Worm (Caenorhabditis elegans) whole organism, midembryonic: Measurements from ENCODE around the gene pbo-4.

Experiments used
- T22C8.4 ChIP-seq: fragments of 200-800 bp; sonication (Bioruptor generic); IDR thresholded peaks from 2 replicates; pipeline ENCODE4 v1.3.6; 2022; ENCODE audit warnings: missing genetic modification characterization, missing compliant biosample characterization
- cog-1 ChIP-seq: sonication (generic microtip); optimal IDR thresholded peaks from 2 replicates; lab custom pipeline; 2016; ENCODE audit warnings: missing genetic modification characterization, missing compliant biosample characterization
- flt-1 ChIP-seq: fragments of 200-800 bp; sonication (Bioruptor generic); IDR thresholded peaks from 2 replicates; pipeline ENCODE4 v1.3.6; 2022; ENCODE audit warnings: missing genetic modification characterization, missing compliant biosample characterization
- klf-2 ChIP-seq: fragments of 200-800 bp; sonication (Bioruptor generic); conservative IDR thresholded peaks from 2 replicates; pipeline ENCODE4 v1.3.6; 2022; ENCODE audit warnings: missing genetic modification reagents, missing genetic modification characterization, missing compliant biosample characterization
- med-1 ChIP-seq: sonication (generic microtip); optimal IDR thresholded peaks from 2 replicates; lab custom pipeline; 2017; ENCODE audit warnings: missing genetic modification characterization, mild to moderate bottlenecking, missing compliant biosample characterization, antibody characterized with exemption, missing genetic modification reagents; ENCODE audit not compliant: insufficient read depth
- ref-1 ChIP-seq: fragments of 200-800 bp; sonication (Bioruptor generic); conservative IDR thresholded peaks from 2 replicates; pipeline ENCODE4 v1.3.6; 2022; ENCODE audit warnings: missing genetic modification reagents, missing genetic modification characterization, missing compliant biosample characterization
- tab-1 ChIP-seq: fragments of 200-800 bp; sonication (Bioruptor generic); IDR thresholded peaks from 2 replicates; pipeline ENCODE4 v1.3.6; 2022; ENCODE audit warnings: missing genetic modification characterization, missing compliant biosample characterization
- ztf-23 ChIP-seq: fragments of 200-800 bp; sonication (Bioruptor generic); IDR thresholded peaks from 2 replicates; pipeline ENCODE4 v1.3.6; 2022; ENCODE audit warnings: missing genetic modification reagents, missing genetic modification characterization, missing compliant biosample characterization
- ztf-29 ChIP-seq: fragments of 200-800 bp; sonication (Bioruptor generic); IDR thresholded peaks from 2 replicates; pipeline ENCODE4 v1.3.6; 2022; ENCODE audit warnings: missing genetic modification reagents, missing genetic modification characterization, missing compliant biosample characterization

Gene pbo-4

DNA sequence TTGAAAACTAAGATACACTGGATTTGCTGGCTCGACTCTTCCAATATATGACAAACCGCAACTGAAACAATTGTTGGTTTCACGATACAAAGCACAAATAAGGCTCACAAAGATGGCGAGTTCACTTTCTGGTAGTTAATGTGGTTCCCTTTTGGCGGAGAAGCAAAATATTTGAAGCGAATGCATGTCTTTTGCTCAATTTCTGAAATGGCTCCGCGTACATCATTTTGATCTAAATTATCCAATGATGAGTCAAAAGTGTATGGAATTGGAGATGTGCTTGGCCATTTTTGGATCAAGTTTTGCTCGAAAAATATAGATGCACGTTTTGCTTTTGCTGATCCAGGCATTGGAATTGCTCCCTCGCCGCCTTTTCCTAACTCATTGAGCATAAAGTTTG lies 7.8 kb downstream of the pbo-4 start:
- no peak for TF ChIP-seq ztf-29 (GFP tag; lab: Robert Waterston, UW)
- TF ChIP-seq ref-1 (GFP tag; lab: Robert Waterston, UW): no peak
- no peak for TF ChIP-seq T22C8.4 (GFP tag; lab: Robert Waterston, UW)
- TF ChIP-seq tab-1 (GFP tag; lab: Robert Waterston, UW): no peak
- no peak for TF ChIP-seq ztf-23 (GFP tag; lab: Robert Waterston, UW)
- TF ChIP-seq klf-2 (GFP tag; lab: Robert Waterston, UW): no peak
- TF ChIP-seq flt-1 (GFP tag; lab: Robert Waterston, UW): no peak
- TF ChIP-seq cog-1 (tag; lab: Kevin White, UChicago): no peak
- TF ChIP-seq med-1: no peak

DNA sequence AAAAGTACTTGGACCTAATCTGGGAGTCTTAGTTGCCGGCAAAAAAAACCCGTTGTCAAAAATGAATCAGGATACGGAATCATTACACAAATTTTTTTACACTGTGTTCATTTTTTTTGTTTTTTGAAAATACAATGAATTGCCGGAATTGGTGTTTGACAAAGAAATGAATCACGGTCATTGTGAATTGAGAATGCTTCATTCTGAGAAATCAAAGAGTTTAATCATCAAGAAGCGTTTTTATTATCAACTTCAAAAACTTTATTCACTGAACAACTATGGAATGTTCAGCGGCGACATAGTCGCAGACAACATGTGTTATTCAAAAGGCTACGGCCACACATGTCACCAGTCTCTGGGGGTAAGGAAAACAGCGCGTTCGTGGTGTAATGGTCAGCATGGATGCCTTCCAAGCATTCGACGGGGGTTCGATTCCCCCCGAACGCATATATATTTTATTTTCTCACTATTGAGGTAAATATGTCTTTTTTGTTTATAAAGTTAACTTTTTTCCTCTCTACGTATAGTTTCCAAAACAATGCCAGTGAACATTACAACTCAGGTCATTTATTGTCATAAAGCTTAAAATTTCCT lies 9.6 kb downstream of the pbo-4 start, which contains the start of gene nas-10:
nas-10 (minus strand) TSS at position 51 of the 594 bp plus-strand sequence.
- peak; percentile 90 for TF ChIP-seq T22C8.4 (GFP tag; lab: Robert Waterston, UW)
- peak; percentile 95 for TF ChIP-seq ztf-23 (GFP tag; lab: Robert Waterston, UW)
- peak; percentile 82 for TF ChIP-seq ztf-29 (GFP tag; lab: Robert Waterston, UW)
- TF ChIP-seq ref-1 (GFP tag; lab: Robert Waterston, UW): peak; percentile 75
- TF ChIP-seq tab-1 (GFP tag; lab: Robert Waterston, UW): peak; percentile 90
- peak; percentile 87 for TF ChIP-seq klf-2 (GFP tag; lab: Robert Waterston, UW)
- peak; percentile 95 for TF ChIP-seq flt-1 (GFP tag; lab: Robert Waterston, UW)
- no peak for TF ChIP-seq med-1
- peak; percentile 79 for TF ChIP-seq cog-1 (tag; lab: Kevin White, UChicago)

DNA sequence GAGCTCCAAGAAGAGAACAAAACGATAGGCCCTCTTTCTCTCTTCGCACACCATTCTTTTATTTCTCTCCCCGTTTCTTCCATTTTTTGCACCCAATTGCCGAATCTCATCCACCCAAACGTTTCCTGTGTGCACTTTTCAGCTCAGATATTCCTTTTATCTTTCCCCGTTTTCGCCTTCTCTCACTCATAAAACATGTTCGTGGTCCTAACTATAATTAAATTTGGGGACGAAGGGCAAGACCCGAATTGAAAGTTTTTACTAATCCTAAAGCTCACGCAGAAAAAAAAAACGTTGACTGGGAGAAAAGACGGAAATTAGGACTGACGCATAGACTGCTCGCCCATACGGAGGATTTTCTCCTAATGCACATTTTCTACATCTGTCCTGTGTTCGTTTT lies 11.6 kb downstream of the pbo-4 start:
- TF ChIP-seq ztf-29 (GFP tag; lab: Robert Waterston, UW): no peak

DNA sequence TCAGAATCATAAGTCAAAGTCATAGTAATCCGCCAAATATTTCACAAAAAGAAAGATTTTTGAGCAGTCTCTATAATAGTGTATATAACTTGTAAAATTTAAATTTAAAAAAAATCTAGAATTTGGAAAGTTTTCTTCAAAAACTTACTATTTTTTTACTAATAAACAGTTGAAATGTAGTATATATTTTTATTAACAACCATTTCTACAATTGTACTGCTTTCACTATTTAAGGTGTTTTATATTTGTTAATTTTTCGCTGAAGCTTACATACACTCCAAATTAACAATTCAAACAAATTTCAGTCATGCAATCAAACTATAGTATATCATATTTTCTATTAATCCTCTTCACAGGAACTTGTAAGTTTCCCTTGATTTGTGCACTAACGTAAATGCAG lies 12.3 kb downstream of the pbo-4 start, which contains the start of gene lge-1:
lge-1 (plus strand) TSS at position 301 of the 400 bp plus-strand sequence.
- TF ChIP-seq cog-1 (tag; lab: Kevin White, UChicago) (no peak), ztf-29 (GFP tag; lab: Robert Waterston, UW) (no peak), ztf-23 (GFP tag; lab: Robert Waterston, UW) (no peak), flt-1 (GFP tag; lab: Robert Waterston, UW) (no peak)

DNA sequence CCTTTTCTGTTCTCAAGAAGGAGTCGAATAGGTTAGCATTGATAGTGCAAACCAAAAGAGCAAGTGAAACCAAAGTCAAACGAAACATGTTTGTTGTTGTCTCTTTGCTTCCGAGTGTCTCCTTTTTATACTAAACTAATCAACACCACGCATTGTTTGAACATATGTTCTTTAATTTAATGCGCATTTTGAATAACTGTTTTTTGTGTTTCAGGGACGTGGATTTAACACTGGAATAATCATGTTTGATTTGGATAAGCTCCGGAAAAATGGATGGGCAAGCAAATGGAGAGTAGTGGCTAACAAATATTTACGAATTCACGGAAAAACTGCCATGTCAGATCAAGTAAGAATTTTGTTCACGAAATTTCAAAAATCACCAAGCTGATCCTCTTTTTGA lies 13.8 kb downstream of the pbo-4 start, which contains the start of gene K09C8.9:
K09C8.9 (minus strand) TSS at position 101 of the 400 bp plus-strand sequence.
- TF ChIP-seq flt-1 (GFP tag; lab: Robert Waterston, UW) (no peak), klf-2 (GFP tag; lab: Robert Waterston, UW) (no peak), cog-1 (tag; lab: Kevin White, UChicago) (no peak), ref-1 (GFP tag; lab: Robert Waterston, UW) (no peak)

DNA sequence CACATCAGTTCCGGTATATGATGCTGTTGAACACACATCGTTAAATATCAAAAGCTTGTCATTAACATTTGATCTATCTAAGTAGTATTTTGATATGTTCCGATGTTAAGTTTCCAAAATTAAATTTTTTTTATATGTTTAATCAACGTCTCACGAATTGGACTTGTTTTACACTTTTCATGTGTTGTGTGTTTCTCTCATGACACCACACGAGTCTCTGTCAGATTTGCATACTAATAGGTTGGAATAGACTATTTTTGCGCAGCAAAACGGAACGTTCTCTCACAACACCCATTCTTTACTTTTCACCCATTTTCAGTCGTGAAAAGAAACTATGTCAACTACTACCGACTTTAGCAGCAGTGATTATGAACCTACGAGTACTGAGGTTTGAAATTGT lies 16.7 kb downstream of the pbo-4 start, which contains the start of gene K09C8.8:
K09C8.8 (plus strand) TSS at position 301 of the 400 bp plus-strand sequence.
- TF ChIP-seq ztf-29 (GFP tag; lab: Robert Waterston, UW) (no peak), ztf-23 (GFP tag; lab: Robert Waterston, UW) (no peak), cog-1 (tag; lab: Kevin White, UChicago) (no peak), T22C8.4 (GFP tag; lab: Robert Waterston, UW) (no peak), flt-1 (GFP tag; lab: Robert Waterston, UW) (no peak), ref-1 (GFP tag; lab: Robert Waterston, UW) (no peak), tab-1 (GFP tag; lab: Robert Waterston, UW) (no peak), med-1 (no peak), klf-2 (GFP tag; lab: Robert Waterston, UW) (no peak)

DNA sequence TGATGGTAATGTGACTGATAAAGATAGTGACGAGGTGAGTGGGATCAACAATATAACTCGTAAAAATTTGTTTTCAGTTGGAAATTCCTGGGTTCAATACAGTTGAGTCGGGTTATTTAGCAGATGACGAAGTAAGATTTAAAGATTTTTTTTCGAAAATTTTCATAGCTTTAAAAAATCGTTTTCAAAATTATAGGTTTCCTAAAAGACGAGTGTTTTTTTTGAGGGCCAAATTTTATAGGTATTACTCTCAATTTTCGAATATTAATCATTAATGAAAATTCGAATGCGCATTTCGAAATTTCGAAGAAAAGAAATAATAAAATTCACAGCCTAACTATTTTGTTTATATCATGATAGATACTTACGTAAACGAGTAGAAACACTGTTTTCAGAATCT lies 17.2 kb downstream of the pbo-4 start:
- TF ChIP-seq T22C8.4 (GFP tag; lab: Robert Waterston, UW) (no peak), ztf-23 (GFP tag; lab: Robert Waterston, UW) (no peak), flt-1 (GFP tag; lab: Robert Waterston, UW) (no peak), tab-1 (GFP tag; lab: Robert Waterston, UW) (no peak), ztf-29 (GFP tag; lab: Robert Waterston, UW) (no peak), klf-2 (GFP tag; lab: Robert Waterston, UW) (no peak), ref-1 (GFP tag; lab: Robert Waterston, UW) (no peak), med-1 (no peak), cog-1 (tag; lab: Kevin White, UChicago) (no peak)

DNA sequence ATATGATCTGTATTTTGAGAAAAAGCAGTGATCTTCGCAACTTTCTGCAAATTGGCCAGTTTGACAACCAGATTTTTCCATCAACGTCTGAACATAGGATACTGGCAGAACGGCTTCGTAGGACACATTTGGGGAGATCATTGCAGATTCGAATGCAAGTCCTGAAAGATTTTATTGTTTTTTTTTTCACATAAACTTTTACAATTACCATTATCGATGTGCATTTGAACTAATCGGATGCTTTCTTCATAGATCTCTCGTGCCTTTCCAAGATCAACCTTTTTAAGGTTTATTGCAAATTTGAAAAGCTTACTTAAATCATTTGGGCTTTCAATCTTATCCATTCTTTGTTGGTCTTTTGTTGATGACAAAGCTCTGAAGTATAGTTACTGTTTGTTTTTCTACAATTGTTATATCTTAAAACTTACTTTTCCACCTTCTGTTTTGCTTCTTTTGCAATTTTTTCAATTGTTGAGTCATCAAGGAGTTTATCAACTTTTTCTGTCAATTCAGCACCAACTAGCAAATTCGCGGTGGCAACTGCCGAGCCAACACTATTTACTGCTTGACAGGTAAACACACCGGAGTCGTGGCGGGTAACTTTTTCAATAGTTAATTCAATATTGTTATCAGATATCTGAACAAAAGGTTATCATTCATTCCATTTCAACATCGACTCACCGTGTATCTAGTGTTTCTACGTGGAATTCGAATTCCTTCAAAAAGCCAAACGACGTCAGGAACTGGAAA lies 22.7 kb downstream of the pbo-4 start:
- no peak for TF ChIP-seq tab-1 (GFP tag; lab: Robert Waterston, UW)

DNA sequence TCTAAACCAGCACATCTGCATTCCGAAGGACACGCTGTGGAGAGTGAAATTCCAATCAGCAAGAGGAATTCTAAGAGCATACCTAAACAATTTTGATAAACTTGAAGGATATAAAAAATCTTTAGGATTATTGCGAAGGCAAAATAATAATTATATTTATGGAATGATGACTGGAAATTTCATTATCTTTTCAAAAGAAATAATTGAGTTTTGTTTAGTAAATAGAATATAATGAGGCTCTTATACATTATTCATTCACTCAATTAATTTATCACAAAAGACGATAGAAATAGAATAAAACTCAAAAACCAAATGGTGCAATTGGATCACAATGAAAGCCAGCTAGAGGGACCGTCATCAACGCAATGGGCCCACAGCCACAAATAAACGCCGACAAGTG lies 25.3 kb downstream of the pbo-4 start, which contains the start of gene pxn-2:
pxn-2 (minus strand) TSS at position 101 of the 400 bp plus-strand sequence.
- TF ChIP-seq tab-1 (GFP tag; lab: Robert Waterston, UW) (no peak), flt-1 (GFP tag; lab: Robert Waterston, UW) (no peak), klf-2 (GFP tag; lab: Robert Waterston, UW) (no peak), cog-1 (tag; lab: Kevin White, UChicago) (no peak), ztf-29 (GFP tag; lab: Robert Waterston, UW) (no peak), med-1 (no peak), T22C8.4 (GFP tag; lab: Robert Waterston, UW) (no peak)
